Fruit fly (Drosophila melanogaster): ENCODE measurements around the gene Pomp.

DNA sequence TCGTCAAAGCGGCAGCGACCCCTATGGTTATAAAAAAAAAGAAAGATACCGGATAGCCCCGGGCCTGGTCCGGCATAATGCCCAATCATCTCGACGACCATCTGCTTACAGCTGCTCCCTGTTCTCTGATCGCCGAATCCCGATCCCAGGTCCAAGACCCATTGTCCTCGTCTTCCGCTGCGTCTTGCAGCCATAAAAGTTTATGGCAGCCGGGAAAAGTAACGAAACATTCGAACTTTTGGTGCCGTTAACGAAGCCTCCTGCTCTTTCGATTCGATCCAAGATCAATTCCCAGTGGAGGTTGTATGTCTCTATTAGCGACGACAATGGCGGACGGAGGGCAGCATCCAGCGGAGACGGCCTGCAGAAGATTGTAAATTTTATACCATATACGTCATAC, 2.1 kb upstream of the Pomp start:
- no peak for TF ChIP-seq CG8478 (optimal IDR thresholded peaks at IDR 0.05)
- TF ChIP-seq CTCF (optimal IDR thresholded peaks at IDR 0.05), result no peak

Measured in S2 (cell line).